Fruit fly (Drosophila melanogaster) whole organism, prepupa: Measurements from ENCODE around the gene CG31468.

Source experiments
- Blimp-1 ChIP-seq: fragments of 200-800 bp; sonication (Bioruptor generic); optimal IDR thresholded peaks from 3 replicates; lab custom pipeline; 2017; ENCODE audit warnings: missing biosample characterization, missing genetic modification characterization, mild to moderate bottlenecking, moderate library complexity, missing genetic modification reagents
- CG16779 ChIP-seq: fragments of 200-800 bp; sonication (Bioruptor generic); optimal IDR thresholded peaks from 3 replicates; lab custom pipeline; 2017; ENCODE audit warnings: missing biosample characterization, mild to moderate bottlenecking, missing genetic modification characterization
- CG8632 ChIP-seq: fragments of 200-800 bp; sonication (Bioruptor generic); optimal IDR thresholded peaks from 3 replicates; lab custom pipeline; 2016; ENCODE audit warnings: missing biosample characterization, missing genetic modification characterization
- CG9139 ChIP-seq: fragments of 200-800 bp; sonication (Bioruptor generic); optimal IDR thresholded peaks from 3 replicates; lab custom pipeline; 2017; ENCODE audit warnings: missing biosample characterization, mild to moderate bottlenecking, missing genetic modification characterization
- Lpt ChIP-seq: fragments of 200-800 bp; sonication (Bioruptor generic); optimal IDR thresholded peaks from 3 replicates; lab custom pipeline; 2016; ENCODE audit warnings: missing biosample characterization, missing genetic modification characterization
- Sox14 ChIP-seq: fragments of 200-800 bp; sonication (Bioruptor generic); optimal IDR thresholded peaks from 3 replicates; lab custom pipeline; 2016; ENCODE audit warnings: missing biosample characterization, missing genetic modification characterization
- acj6 ChIP-seq: fragments of 200-800 bp; sonication (Bioruptor generic); optimal IDR thresholded peaks from 3 replicates; lab custom pipeline; 2016; ENCODE audit warnings: missing biosample characterization, missing genetic modification characterization
- cyc ChIP-seq: fragments of 200-800 bp; sonication (Bioruptor generic); optimal IDR thresholded peaks from 3 replicates; lab custom pipeline; 2016; ENCODE audit warnings: missing biosample characterization, missing genetic modification characterization
- net ChIP-seq: fragments of 200-800 bp; sonication (Bioruptor generic); optimal IDR thresholded peaks from 3 replicates; lab custom pipeline; 2016; ENCODE audit warnings: missing biosample characterization, missing genetic modification characterization
- ss ChIP-seq, 2 experiments: fragments of 200-800 bp; sonication (Bioruptor generic); optimal IDR thresholded peaks; 2 replicates in 1 of 2; 3 replicates in 1 of 2; lab custom pipeline; 2017 to 2018; ENCODE audit warnings: mild to moderate bottlenecking in 2 of 2, missing biosample characterization in 2 of 2, missing genetic modification characterization in 2 of 2, moderate library complexity in 1 of 2

DNA sequence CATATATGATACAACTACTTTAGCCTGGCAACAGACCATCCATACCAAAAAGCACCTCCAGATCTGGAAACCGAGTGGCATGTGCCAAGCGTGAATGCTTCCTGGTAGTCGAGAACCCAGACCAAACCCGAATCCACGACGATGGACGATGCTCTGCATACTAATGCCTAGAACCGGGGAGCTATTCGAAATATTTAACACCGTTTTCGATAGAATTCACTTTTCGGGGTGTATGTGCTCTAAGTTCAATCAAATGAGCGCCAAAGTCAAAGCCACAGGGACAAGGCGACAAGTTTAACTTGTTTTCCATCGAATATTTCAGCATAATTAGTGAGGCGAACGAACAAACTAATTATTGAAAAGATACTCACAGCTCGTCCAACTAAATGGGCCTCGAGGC lies 37.4 kb downstream of the CG31468 start:
- no peak for TF ChIP-seq Blimp-1 (GFP tag; lab: Kevin White, UChicago)
- TF ChIP-seq CG16779 (tag; lab: Kevin White, UChicago), result no peak
- TF ChIP-seq ss (GFP tag; optimal IDR thresholded peaks at IDR 0.05; lab: Kevin White, UChicago), result no peak
- TF ChIP-seq acj6 (GFP tag; lab: Kevin White, UChicago), result no peak
- TF ChIP-seq cyc, result no peak
- no peak for TF ChIP-seq Lpt (GFP tag; lab: Kevin White, UChicago)
- no peak for TF ChIP-seq net (GFP tag; lab: Kevin White, UChicago)
- no peak for TF ChIP-seq CG9139 (GFP tag; lab: Kevin White, UChicago)
- TF ChIP-seq Sox14 (GFP tag; lab: Kevin White, UChicago), result no peak
- no peak for TF ChIP-seq CG8632 (GFP tag; lab: Kevin White, UChicago)
